Fruit fly (Drosophila melanogaster): ENCODE measurements around the gene Als2.

Als2 gene

DNA sequence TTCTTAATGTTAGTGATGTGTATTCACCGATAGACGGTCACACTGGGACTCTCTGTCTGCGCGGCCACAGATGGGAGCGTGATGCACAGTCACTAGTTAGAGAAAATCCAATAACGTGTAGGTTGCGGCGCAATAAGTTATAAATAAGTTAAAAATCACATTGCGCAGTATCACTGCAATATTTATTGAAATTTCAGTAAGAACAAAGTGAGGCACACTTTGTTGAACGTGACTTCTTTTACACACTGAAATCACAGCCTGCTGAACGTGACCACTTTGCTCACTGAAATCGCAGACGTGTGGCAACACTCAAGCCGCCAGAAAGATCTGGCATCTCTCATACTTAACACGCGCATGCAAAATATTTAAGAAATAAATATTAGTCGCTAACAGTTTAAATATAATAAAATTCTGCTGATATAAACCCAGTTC is 49.1 kb upstream of the Als2 start, which contains the start of the genes CG11247 and Polr2H (continued):
- no peak for TF ChIP-seq CG16779 (tag; optimal IDR thresholded peaks at IDR 0.05)
- peak; percentile 70 to 75 for TF ChIP-seq salr (GFP tag; optimal IDR thresholded peaks at IDR 0.05)
- peak; percentile 73 for TF ChIP-seq CG10669 (GFP tag; optimal IDR thresholded peaks at IDR 0.05)
- TF ChIP-seq CG11762 (GFP tag; optimal IDR thresholded peaks at IDR 0.05; ENCODE audit: insufficient read depth): peak; percentile 70
- TF ChIP-seq pdm3 (GFP tag; optimal IDR thresholded peaks at IDR 0.05): peak; percentile 90
- TF ChIP-seq Sox15 (GFP tag; optimal IDR thresholded peaks at IDR 0.05): peak; percentile 95
- TF ChIP-seq Lpt (GFP tag; optimal IDR thresholded peaks at IDR 0.05): peak; percentile 76
- peak; percentile 92 for TF ChIP-seq Sox14 (GFP tag; optimal IDR thresholded peaks at IDR 0.05)
- peak; percentile 89 for TF ChIP-seq achi (GFP tag; optimal IDR thresholded peaks at IDR 0.05)
- peak; percentile 48 for TF ChIP-seq Blimp-1 (GFP tag; optimal IDR thresholded peaks at IDR 0.05)
- TF ChIP-seq esn (GFP tag; optimal IDR thresholded peaks at IDR 0.05): peak; percentile 92
- TF ChIP-seq CG32006 (GFP tag; optimal IDR thresholded peaks at IDR 0.05): peak; percentile 88

DNA sequence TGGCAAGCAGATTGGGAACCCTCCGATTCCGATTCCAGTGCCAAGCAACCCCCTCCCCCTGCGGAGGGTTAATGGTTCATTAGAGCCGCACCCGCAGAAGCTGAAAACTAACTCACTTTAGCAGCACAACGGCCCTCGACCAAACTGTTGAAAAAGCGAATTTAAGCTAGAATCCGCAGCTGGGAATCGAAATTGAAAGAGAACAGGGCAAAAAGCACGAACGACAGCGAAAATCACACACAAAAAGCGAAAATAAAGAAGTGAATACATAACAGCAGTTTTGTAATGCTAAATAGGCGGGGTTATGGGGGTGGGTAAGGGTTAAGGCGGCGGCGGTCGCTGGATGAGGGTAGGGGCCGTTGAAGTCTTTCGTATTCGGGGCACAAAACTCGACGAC is 48.2 kb upstream of the Als2 start:
- no peak for TF ChIP-seq CG11902 (GFP tag; optimal IDR thresholded peaks at IDR 0.05)
- no peak for TF ChIP-seq dac (GFP tag; optimal IDR thresholded peaks at IDR 0.05)
- TF ChIP-seq CG8119 (GFP tag; IDR thresholded peaks at IDR 0.05): no peak
- no peak for TF ChIP-seq achi (GFP tag; optimal IDR thresholded peaks at IDR 0.05)
- TF ChIP-seq Gug (GFP tag; IDR thresholded peaks at IDR 0.05): no peak
- TF ChIP-seq CG6854 (GFP tag; optimal IDR thresholded peaks at IDR 0.05): no peak
- no peak for TF ChIP-seq CG11294 (GFP tag; IDR thresholded peaks at IDR 0.05)
- TF ChIP-seq fd59A (GFP tag; optimal IDR thresholded peaks at IDR 0.05): no peak

DNA sequence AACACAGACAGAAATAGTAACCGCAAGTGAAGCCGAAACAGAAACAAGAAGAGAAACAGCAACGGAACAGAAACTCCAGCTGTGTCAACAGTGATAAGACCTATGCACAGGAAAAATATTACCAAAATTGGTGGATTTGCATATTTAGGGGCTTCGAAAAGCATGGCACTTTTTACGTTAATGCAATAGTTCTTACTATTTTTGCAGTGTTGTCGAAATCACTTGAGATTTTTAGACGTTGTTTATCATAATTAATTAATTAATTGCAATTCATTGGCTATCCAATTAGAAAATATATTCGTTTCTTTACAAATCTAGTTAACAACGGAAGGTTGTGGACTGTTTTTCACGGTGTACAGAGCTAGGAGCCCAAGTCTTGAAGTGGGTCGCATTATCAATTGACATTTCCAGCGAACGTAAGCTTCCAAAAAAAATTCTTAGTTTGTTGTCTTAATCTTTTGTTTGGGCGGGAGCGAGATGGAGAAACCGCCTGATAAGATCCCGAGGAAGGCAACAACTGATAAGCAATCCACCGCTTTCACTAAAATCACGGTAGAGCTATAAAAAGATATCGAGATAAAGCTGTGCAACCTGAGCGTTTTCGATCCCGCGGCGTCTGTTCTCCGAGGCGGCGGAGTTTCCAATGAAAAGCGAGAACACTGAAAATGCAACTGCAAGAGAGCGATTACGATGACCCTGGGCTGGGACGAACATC is 47.6 kb upstream of the Als2 start:
- no peak for TF ChIP-seq Eip75B (GFP tag; optimal IDR thresholded peaks at IDR 0.05)
- TF ChIP-seq fd85E (GFP tag; optimal IDR thresholded peaks at IDR 0.05): no peak
- no peak for TF ChIP-seq Eip93F (GFP tag; optimal IDR thresholded peaks at IDR 0.05)
- peak; percentile 47 for TF ChIP-seq Eip78C (GFP tag)
- no peak for TF ChIP-seq Hr38 (GFP tag; optimal IDR thresholded peaks at IDR 0.05)
- TF ChIP-seq svp (GFP tag): peak; percentile 62
- TF ChIP-seq dac (GFP tag; optimal IDR thresholded peaks at IDR 0.05): no peak
- no peak for TF ChIP-seq Hr4 (GFP tag; optimal IDR thresholded peaks at IDR 0.05)
- peak; percentile 51 for TF ChIP-seq fkh (GFP tag; optimal IDR thresholded peaks at IDR 0.05)

DNA sequence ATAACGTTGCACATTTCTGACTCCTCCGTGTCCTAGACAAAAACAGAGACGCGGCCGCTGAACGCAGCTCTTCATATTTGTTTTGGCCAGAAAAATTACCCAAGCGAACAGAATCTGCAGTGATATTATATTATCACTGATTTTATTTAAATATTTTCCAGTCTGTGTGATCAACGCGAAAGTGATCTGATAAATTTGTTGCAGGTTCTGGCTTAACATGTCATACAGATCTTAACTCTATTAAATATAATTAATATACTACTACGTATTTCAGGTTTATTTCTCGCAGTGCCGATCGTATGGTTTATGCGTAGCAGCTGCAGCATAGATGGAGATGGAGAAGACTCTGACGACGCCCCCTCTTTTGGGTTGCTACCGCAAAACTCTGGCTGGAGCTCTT is 41.3 kb upstream of the Als2 start:
- no peak for TF ChIP-seq fd85E (GFP tag; optimal IDR thresholded peaks at IDR 0.05)
- no peak for TF ChIP-seq CG11294 (GFP tag; IDR thresholded peaks at IDR 0.05)
- peak; percentile 5 to 35 for TF ChIP-seq ss (GFP tag; optimal IDR thresholded peaks at IDR 0.05)
- peak; percentile 36 for TF ChIP-seq Sox14 (GFP tag; optimal IDR thresholded peaks at IDR 0.05)
- no peak for TF ChIP-seq eg (GFP tag; IDR thresholded peaks at IDR 0.05)
- TF ChIP-seq fkh (GFP tag; optimal IDR thresholded peaks at IDR 0.05): no peak
- TF ChIP-seq CG1621 (tag; optimal IDR thresholded peaks at IDR 0.05): peak; percentile 65
- peak; percentile 41 for TF ChIP-seq esn (GFP tag; optimal IDR thresholded peaks at IDR 0.05)
- peak; percentile 68 for TF ChIP-seq svp (GFP tag)
- no peak for TF ChIP-seq CG15336 (GFP tag; IDR thresholded peaks at IDR 0.05)
- no peak for TF ChIP-seq Lpt (GFP tag; optimal IDR thresholded peaks at IDR 0.05)
- peak; percentile 15 for TF ChIP-seq topi (GFP tag; optimal IDR thresholded peaks at IDR 0.05)
- TF ChIP-seq Sox15 (GFP tag; optimal IDR thresholded peaks at IDR 0.05): no peak
- TF ChIP-seq CG3919 (GFP tag; optimal IDR thresholded peaks at IDR 0.05): peak; percentile 60
- no peak for TF ChIP-seq vri (GFP tag; optimal IDR thresholded peaks at IDR 0.05)
- TF ChIP-seq Eip93F (GFP tag; optimal IDR thresholded peaks at IDR 0.05): no peak
- TF ChIP-seq lz (GFP tag; optimal IDR thresholded peaks at IDR 0.05): no peak
- no peak for TF ChIP-seq dac (GFP tag; optimal IDR thresholded peaks at IDR 0.05)
- TF ChIP-seq CG11902 (GFP tag; optimal IDR thresholded peaks at IDR 0.05): no peak
- peak; percentile 69 for TF ChIP-seq fd59A (GFP tag; optimal IDR thresholded peaks at IDR 0.05)
- TF ChIP-seq Sox102F (GFP tag; optimal IDR thresholded peaks at IDR 0.05): peak; percentile 16
- peak; percentile 6 for TF ChIP-seq Smox (GFP tag; optimal IDR thresholded peaks at IDR 0.05)
- TF ChIP-seq Ets96B (tag; optimal IDR thresholded peaks at IDR 0.05): peak; percentile 77
- no peak for TF ChIP-seq Blimp-1 (GFP tag; optimal IDR thresholded peaks at IDR 0.05)
- TF ChIP-seq CG8632 (GFP tag; optimal IDR thresholded peaks at IDR 0.05): peak; percentile 18
- TF ChIP-seq Eip75B (GFP tag; optimal IDR thresholded peaks at IDR 0.05): peak; percentile 39
- TF ChIP-seq pdm3 (GFP tag; optimal IDR thresholded peaks at IDR 0.05): peak; percentile 23
- TF ChIP-seq CG6854 (GFP tag; optimal IDR thresholded peaks at IDR 0.05): no peak
- TF ChIP-seq CG6808 (GFP tag; optimal IDR thresholded peaks at IDR 0.05): peak; percentile 69
- no peak for TF ChIP-seq Hr38 (GFP tag; optimal IDR thresholded peaks at IDR 0.05)
- TF ChIP-seq CG6276 (GFP tag; optimal IDR thresholded peaks at IDR 0.05): no peak
- TF ChIP-seq CG6792 (GFP tag; optimal IDR thresholded peaks at IDR 0.05): no peak
- peak; percentile 77 for TF ChIP-seq Eip78C (GFP tag)
- TF ChIP-seq CG32006 (GFP tag; optimal IDR thresholded peaks at IDR 0.05): peak; percentile 25
